Fruit fly (Drosophila melanogaster): Measurements from ENCODE around the gene CG12003.

CG12003 gene

dm6 chr3L:1565092-1565491 is at the start of gene CG12003:
CG12003 (plus strand) TSS chr3L:1565392.
- no peak for TF ChIP-seq CG11085 (GFP tag; IDR thresholded peaks at IDR 0.05)
- TF ChIP-seq Gsc (GFP tag; IDR thresholded peaks at IDR 0.05), result no peak
- no peak for TF ChIP-seq jing (GFP tag; optimal IDR thresholded peaks at IDR 0.05)
- no peak for TF ChIP-seq CG5180 (GFP tag; optimal IDR thresholded peaks at IDR 0.05)
- no peak for TF ChIP-seq nerfin-2 (GFP tag; IDR thresholded peaks at IDR 0.05; ENCODE audit: partially characterized antibody)
- TF ChIP-seq Oaz (GFP tag; IDR thresholded peaks at IDR 0.05), result no peak
- no peak for TF ChIP-seq unc-4 (GFP tag; IDR thresholded peaks at IDR 0.05; ENCODE audit: partially characterized antibody)
- TF ChIP-seq CoRest (tag; optimal IDR thresholded peaks at IDR 0.05), result no peak
- TF ChIP-seq Hr3 (GFP tag; optimal IDR thresholded peaks at IDR 0.05), result no peak
- TF ChIP-seq CG3726 (GFP tag; IDR thresholded peaks at IDR 0.05), result no peak
- TF ChIP-seq CG6272 (GFP tag; IDR thresholded peaks at IDR 0.05), result no peak
- TF ChIP-seq CG1602 (GFP tag; optimal IDR thresholded peaks at IDR 0.05), result no peak
- TF ChIP-seq CG32772 (GFP tag; IDR thresholded peaks at IDR 0.05), result no peak
- no peak for TF ChIP-seq Hmr (GFP tag; optimal IDR thresholded peaks at IDR 0.05)
- TF ChIP-seq Poxn (GFP tag; IDR thresholded peaks at IDR 0.05), result no peak
- no peak for TF ChIP-seq fd96Cb (tag; optimal IDR thresholded peaks at IDR 0.05)

DNA sequence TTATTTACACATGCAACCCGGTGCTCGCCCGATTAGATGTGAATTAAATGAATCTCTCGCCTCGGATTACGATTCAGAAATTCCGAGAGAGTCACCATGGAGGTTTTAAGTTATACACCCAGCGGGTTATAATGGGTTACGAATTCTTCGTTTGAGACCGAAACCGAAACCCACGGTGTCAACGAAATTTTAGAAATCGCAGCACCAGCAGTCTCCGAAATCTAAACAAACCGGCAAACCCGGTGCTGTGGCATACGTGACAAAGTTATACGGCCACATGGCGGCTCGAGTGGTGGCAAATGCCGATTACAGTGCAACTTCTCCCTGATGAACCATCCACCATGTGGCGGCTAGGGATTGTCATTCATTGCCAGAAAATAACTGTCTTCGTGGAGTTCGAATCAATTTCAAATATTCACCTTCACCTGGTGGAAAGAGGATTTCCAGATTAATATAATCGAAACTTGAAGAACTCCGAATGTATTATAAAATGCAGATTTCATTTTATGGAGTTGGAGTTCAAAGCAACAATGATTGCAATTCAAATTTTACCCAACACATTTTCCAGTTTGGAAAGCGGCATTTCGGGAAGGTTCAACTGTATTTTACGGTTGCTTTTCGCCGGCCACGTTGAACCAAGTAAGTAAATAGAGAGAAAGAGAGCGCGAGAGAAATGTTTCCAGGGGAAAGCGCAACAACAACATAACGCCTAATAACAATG is 49.2 kb upstream of the CG12003 start:
- TF ChIP-seq ac (GFP tag; optimal IDR thresholded peaks at IDR 0.05) (peak; percentile 6), CG11247 (GFP tag; IDR thresholded peaks at IDR 0.05) (no peak; the same call in 1 of the 2 replicates), D (optimal IDR thresholded peaks at IDR 0.05) (no peak), D (GFP tag; optimal IDR thresholded peaks at IDR 0.05) (peak; percentile 80), CG2678 (tag; optimal IDR thresholded peaks at IDR 0.05) (peak; percentile 83), emc (GFP tag; optimal IDR thresholded peaks at IDR 0.05) (no peak), grau (tag; optimal IDR thresholded peaks at IDR 0.05) (peak; percentile 99), amos (GFP tag; IDR thresholded peaks at IDR 0.05; ENCODE audit: partially characterized antibody) (no peak), CG8290 (GFP tag; optimal IDR thresholded peaks at IDR 0.05) (peak; percentile 33), CG8290 (tag; optimal IDR thresholded peaks at IDR 0.05) (peak; percentile 36 to 40), abd-A (tag; optimal IDR thresholded peaks at IDR 0.05) (no peak), Gsc (GFP tag; IDR thresholded peaks at IDR 0.05) (peak; percentile 34; the same call in 1 of the 2 replicates), mam (GFP tag; optimal IDR thresholded peaks at IDR 0.05) (peak; percentile 59), CG3281 (GFP tag; optimal IDR thresholded peaks at IDR 0.05) (peak; percentile 42), Dip2 (GFP tag; IDR thresholded peaks at IDR 0.05) (no peak), CG9727 (GFP tag; optimal IDR thresholded peaks at IDR 0.05) (peak; percentile 61), Mad (GFP tag; optimal IDR thresholded peaks at IDR 0.05) (peak; percentile 43), Doc3 (GFP tag; IDR thresholded peaks at IDR 0.05; ENCODE audit: partially characterized antibody) (no peak), CG7556 (GFP tag; optimal IDR thresholded peaks at IDR 0.05) (peak; percentile 81), trem (tag; optimal IDR thresholded peaks at IDR 0.05) (peak; percentile 56), chn (GFP tag; optimal IDR thresholded peaks at IDR 0.05) (peak; percentile 65), CG15514 (GFP tag; optimal IDR thresholded peaks at IDR 0.05) (no peak), CrebB (tag; optimal IDR thresholded peaks at IDR 0.05) (peak; percentile 3), CG14860 (GFP tag; IDR thresholded peaks at IDR 0.05; ENCODE audit: partially characterized antibody) (no peak), HHEX (GFP tag; optimal IDR thresholded peaks at IDR 0.05) (peak; percentile 53), fru (optimal IDR thresholded peaks at IDR 0.05) (no peak), D19A (tag; optimal IDR thresholded peaks at IDR 0.05) (peak; percentile 67), Antp (GFP tag; optimal IDR thresholded peaks at IDR 0.05) (peak; percentile 68), CG12391 (tag; optimal IDR thresholded peaks at IDR 0.05) (peak; percentile 75), rib (GFP tag; IDR thresholded peaks at IDR 0.05) (no peak), CG12236 (GFP tag; optimal IDR thresholded peaks at IDR 0.05) (peak; percentile 60), CG7745 (tag; optimal IDR thresholded peaks at IDR 0.05) (no peak), CG10959 (GFP tag; IDR thresholded peaks at IDR 0.05) (peak; percentile 40; the same call in 1 of the 2 replicates), sqz (GFP tag; optimal IDR thresholded peaks at IDR 0.05) (peak; percentile 31), CG9876 (GFP tag; optimal IDR thresholded peaks at IDR 0.05) (peak; percentile 55)

All from whole organism, embryonic.